Worm (Caenorhabditis elegans) whole organism, young adult: ENCODE measurements around the gene Y37H2A.14.

Source experiments
- F23B12.7 ChIP-seq: sonication (generic microtip); optimal IDR thresholded peaks from 2 replicates; lab custom pipeline; 2017; ENCODE audit warnings: missing genetic modification characterization, mild to moderate bottlenecking, missing compliant biosample characterization, antibody characterized with exemption, moderate library complexity; ENCODE audit not compliant: insufficient read depth
- lag-1 ChIP-seq: fragments of 200-800 bp; sonication (Bioruptor generic); IDR thresholded peaks from 2 replicates; pipeline ENCODE4 v1.3.6; 2022; ENCODE audit warnings: missing genetic modification reagents, missing genetic modification characterization, missing compliant biosample characterization
- lsl-1 ChIP-seq: fragments of 200-800 bp; sonication (Bioruptor generic); optimal IDR thresholded peaks from 2 replicates; lab custom pipeline; 2018; ENCODE audit warnings: mild to moderate bottlenecking, missing genetic modification characterization, moderate library complexity, missing compliant biosample characterization
- unc-62 ChIP-seq: fragments of 150-350 bp; optimal IDR thresholded peaks from 2 replicates; lab custom pipeline; 2014; ENCODE audit warnings: missing biosample characterization, missing genetic modification reagents, missing genetic modification characterization

DNA sequence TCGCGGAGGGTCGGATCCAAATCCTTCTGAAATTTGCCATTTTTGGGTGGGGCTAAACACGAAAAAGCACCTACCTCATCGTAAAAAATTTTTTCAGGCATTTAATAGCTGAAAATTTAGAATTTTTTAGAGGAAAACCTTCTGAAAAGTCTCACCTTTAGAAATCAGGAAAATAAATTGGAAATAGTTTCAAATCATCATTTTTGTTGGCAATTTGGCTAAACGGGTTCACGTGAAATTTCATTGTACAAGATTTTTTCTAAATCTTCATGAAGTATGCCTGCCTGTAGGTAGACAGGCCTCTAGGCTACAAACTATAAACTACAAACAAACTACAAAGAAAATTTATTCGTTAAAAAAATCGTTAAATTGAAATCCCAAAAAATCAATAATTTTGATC is 24.7 kb downstream of the Y37H2A.14 start, which contains the start of gene C14A6.7:
- TF ChIP-seq unc-62 (GFP tag; lab: Kevin White, UChicago) (no peak), F23B12.7 (tag; lab: Kevin White, UChicago) (no peak), lsl-1 (GFP tag; lab: Kevin White, UChicago) (no peak), lag-1 (GFP tag; lab: Robert Waterston, UW) (no peak)
